Fruit fly (Drosophila melanogaster): ENCODE data around the gene tara.
A peak's percentile ranks its signal among the peaks of the same experiment; 100 is the strongest.

tara gene

DNA sequence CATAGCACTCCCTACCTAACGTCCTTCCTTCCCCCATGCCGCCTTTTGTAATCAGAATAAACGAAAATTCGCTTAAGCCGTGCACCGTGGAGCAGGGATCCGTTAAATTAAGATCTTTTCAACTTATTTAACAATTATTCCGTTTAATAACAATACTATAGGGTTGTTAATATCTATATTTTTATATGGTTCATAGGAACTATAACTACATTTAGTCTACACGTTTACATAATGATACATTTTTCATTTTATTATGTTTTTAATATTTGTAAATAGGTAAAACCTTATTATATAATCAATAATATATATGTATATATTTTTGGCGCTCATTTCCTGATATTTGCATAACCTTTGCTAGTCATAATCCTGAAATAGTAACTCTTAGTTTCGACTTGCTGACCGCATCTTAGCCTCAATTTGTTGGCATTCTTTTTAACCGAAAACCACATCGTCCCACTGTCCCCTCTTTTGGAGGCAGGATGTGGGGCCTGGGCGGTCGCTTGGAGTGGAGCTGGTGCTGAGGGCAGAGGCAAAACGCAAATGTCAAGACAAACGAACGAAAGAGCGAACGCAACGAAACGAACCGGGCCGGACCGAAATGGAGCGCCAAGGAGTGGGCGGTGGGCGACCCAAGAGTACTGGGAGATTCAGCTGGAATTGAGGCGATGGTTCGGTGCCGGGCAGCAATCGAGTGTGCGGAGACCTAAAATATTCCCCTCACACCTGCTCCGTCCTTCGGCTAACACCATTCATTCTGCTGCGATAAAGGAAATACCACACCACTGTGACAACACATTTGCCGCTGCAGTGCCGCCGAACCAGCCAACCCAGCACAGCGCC is 15.5 kb upstream of the tara start (continued):
- TF ChIP-seq Hr3 (GFP tag; optimal IDR thresholded peaks at IDR 0.05) (peak; percentile 21), Aef1 (GFP tag; IDR thresholded peaks at IDR 0.05) (no peak), ttk (GFP tag; IDR thresholded peaks at IDR 0.05) (no peak), Hand (GFP tag; optimal IDR thresholded peaks at IDR 0.05) (peak; percentile 65), CG10979 (tag; optimal IDR thresholded peaks at IDR 0.05) (no peak), CG10431 (GFP tag; optimal IDR thresholded peaks at IDR 0.05) (no peak), Adf1 (GFP tag; IDR thresholded peaks at IDR 0.05) (no peak), nom (GFP tag; optimal IDR thresholded peaks at IDR 0.05) (peak; percentile 46), scrt (GFP tag; optimal IDR thresholded peaks at IDR 0.05) (peak; percentile 9), CG12391 (tag; optimal IDR thresholded peaks at IDR 0.05) (peak; percentile 32), CG7839 (tag; optimal IDR thresholded peaks at IDR 0.05) (peak; percentile 54), luna (GFP tag; optimal IDR thresholded peaks at IDR 0.05) (no peak), caup (GFP tag; optimal IDR thresholded peaks at IDR 0.05; ENCODE audit: severe bottlenecking) (peak; percentile 33), CG12219 (GFP tag; optimal IDR thresholded peaks at IDR 0.05) (no peak), Stat92E (GFP tag; optimal IDR thresholded peaks at IDR 0.05) (no peak), Blimp-1 (GFP tag; optimal IDR thresholded peaks at IDR 0.05) (no peak), NfI (GFP tag; optimal IDR thresholded peaks at IDR 0.05) (peak; percentile 11), CG8924 (tag; optimal IDR thresholded peaks at IDR 0.05) (peak; percentile 9), CG6791 (GFP tag; IDR thresholded peaks at IDR 0.05; ENCODE audit: partially characterized antibody) (no peak), CG1603 (tag; optimal IDR thresholded peaks at IDR 0.05) (no peak), Max (GFP tag; optimal IDR thresholded peaks at IDR 0.05) (no peak), gcm (GFP tag; optimal IDR thresholded peaks at IDR 0.05) (no peak), CG31388 (GFP tag; optimal IDR thresholded peaks at IDR 0.05) (no peak), CG13894 (tag; optimal IDR thresholded peaks at IDR 0.05) (peak; percentile 45), CG7963 (GFP tag; IDR thresholded peaks at IDR 0.05; ENCODE audit: partially characterized antibody) (0 out of 3 replicates have a peak, but pooled peaks have one; percentile 12), CG12659 (GFP tag; optimal IDR thresholded peaks at IDR 0.05) (peak; percentile 48), shn (GFP tag; optimal IDR thresholded peaks at IDR 0.05) (no peak), Meics (GFP tag; optimal IDR thresholded peaks at IDR 0.05) (peak; percentile 75), Sox102F (GFP tag; optimal IDR thresholded peaks at IDR 0.05) (peak; percentile 40), slbo (GFP tag; IDR thresholded peaks at IDR 0.05) (0 out of 2 replicates have a peak, but pooled peaks have one; percentile 27), ap (GFP tag; IDR thresholded peaks at IDR 0.05) (no peak), esg (GFP tag; conservative IDR thresholded peaks at IDR 0.05) (no peak), dpn (GFP tag; optimal IDR thresholded peaks at IDR 0.05) (peak in 1 of 2 experiments; percentile 29), CG12769 (tag; optimal IDR thresholded peaks at IDR 0.05) (peak; percentile 5), Ada2b (GFP tag; IDR thresholded peaks at IDR 0.05) (no peak), Taf1 (GFP tag; IDR thresholded peaks at IDR 0.05) (no peak), Opbp (GFP tag; IDR thresholded peaks at IDR 0.05; ENCODE audit: partially characterized antibody) (no peak), CG2199 (GFP tag; IDR thresholded peaks at IDR 0.05) (0 out of 3 replicates have a peak, but pooled peaks have one; percentile 66), CG2712 (tag; optimal IDR thresholded peaks at IDR 0.05) (peak; percentile 31), jumu (GFP tag; optimal IDR thresholded peaks at IDR 0.05) (no peak), sc (optimal IDR thresholded peaks at IDR 0.05) (no peak), sc (GFP tag; optimal IDR thresholded peaks at IDR 0.05) (no peak), row (GFP tag; IDR thresholded peaks at IDR 0.05) (peak; percentile 16; the same call in 1 of the 3 replicates), CG9817 (tag; optimal IDR thresholded peaks at IDR 0.05) (peak; percentile 2), Side (GFP tag; optimal IDR thresholded peaks at IDR 0.05) (no peak), tin (GFP tag; optimal IDR thresholded peaks at IDR 0.05) (no peak), Lpt (GFP tag; optimal IDR thresholded peaks at IDR 0.05) (no peak), Xbp1 (GFP tag; optimal IDR thresholded peaks at IDR 0.05) (peak; percentile 4)
